Fruit fly (Drosophila melanogaster): ENCODE measurements around the gene sl.
A peak's percentile ranks its signal among the peaks of the same experiment; 100 is the strongest.

The sl gene

dm6 chrX:16368585-16368984 is 18.5 kb downstream of the sl start:
- no peak for TF ChIP-seq CG11504 (tag; optimal IDR thresholded peaks at IDR 0.05)
- peak; percentile 43 for TF ChIP-seq nerfin-2 (GFP tag; IDR thresholded peaks at IDR 0.05; ENCODE audit: partially characterized antibody)
- no peak for TF ChIP-seq disco-r (GFP tag; optimal IDR thresholded peaks at IDR 0.05)
- peak; percentile 50; the same call in 2 of the 3 replicates for TF ChIP-seq CG14860 (GFP tag; IDR thresholded peaks at IDR 0.05; ENCODE audit: partially characterized antibody)
- no peak for TF ChIP-seq CG1832 (GFP tag; optimal IDR thresholded peaks at IDR 0.05)
- no peak for TF ChIP-seq MBD-R2 (GFP tag; IDR thresholded peaks at IDR 0.05)
- peak; percentile 41; the same call in 1 of the 2 replicates for TF ChIP-seq tna (GFP tag; IDR thresholded peaks at IDR 0.05; ENCODE audit: partially characterized antibody)
- TF ChIP-seq CG7963 (GFP tag; IDR thresholded peaks at IDR 0.05; ENCODE audit: partially characterized antibody), result peak; percentile 52; the same call in 2 of the 3 replicates
- no peak for TF ChIP-seq gcm (GFP tag; optimal IDR thresholded peaks at IDR 0.05)
- TF ChIP-seq Scr (GFP tag; IDR thresholded peaks at IDR 0.05; ENCODE audit: partially characterized antibody), result peak; percentile 23
- no peak for TF ChIP-seq CG10565 (GFP tag; optimal IDR thresholded peaks at IDR 0.05)
- TF ChIP-seq HLH4C (GFP tag; IDR thresholded peaks at IDR 0.05; ENCODE audit: partially characterized antibody), result peak; percentile 55; the same call in 2 of the 3 replicates
- peak; percentile 26; the same call in 1 of the 3 replicates for TF ChIP-seq CG16813 (GFP tag; IDR thresholded peaks at IDR 0.05; ENCODE audit: partially characterized antibody)
- peak; percentile 36; the same call in 1 of the 2 replicates for TF ChIP-seq inv (GFP tag; IDR thresholded peaks at IDR 0.05; ENCODE audit: partially characterized antibody)

- TF ChIP-seq Kr (GFP tag; optimal IDR thresholded peaks at IDR 0.05) (no peak), hbn (GFP tag; IDR thresholded peaks at IDR 0.05; ENCODE audit: partially characterized antibody) (no peak), CG3281 (GFP tag; optimal IDR thresholded peaks at IDR 0.05) (peak; percentile 42), D19A (tag; optimal IDR thresholded peaks at IDR 0.05) (peak; percentile 2), CG12155 (GFP tag; optimal IDR thresholded peaks at IDR 0.05) (peak; percentile 2), Sox100B (GFP tag; optimal IDR thresholded peaks at IDR 0.05) (peak; percentile 46), hkb (optimal IDR thresholded peaks at IDR 0.05) (no peak), hkb (GFP tag; IDR thresholded peaks at IDR 0.05) (no peak), Hey (tag; optimal IDR thresholded peaks at IDR 0.05) (no peak), Hsf (GFP tag; optimal IDR thresholded peaks at IDR 0.05) (peak; percentile 14), CG16813 (GFP tag; IDR thresholded peaks at IDR 0.05; ENCODE audit: partially characterized antibody) (no peak), PHDP (tag; optimal IDR thresholded peaks at IDR 0.05) (peak; percentile 20), CG10267 (tag; optimal IDR thresholded peaks at IDR 0.05) (peak; percentile 12), nmo (GFP tag; optimal IDR thresholded peaks at IDR 0.05) (no peak), CG34224 (GFP tag; IDR thresholded peaks at IDR 0.05; ENCODE audit: partially characterized antibody) (no peak), sens (GFP tag) (peak; percentile 69), CG17829 (tag; optimal IDR thresholded peaks at IDR 0.05) (peak; percentile 21), crp (GFP tag; optimal IDR thresholded peaks at IDR 0.05) (peak in 1 of 2 experiments; percentile 5), BtbVII (GFP tag; optimal IDR thresholded peaks at IDR 0.05) (no peak), gem (tag; optimal IDR thresholded peaks at IDR 0.05) (peak; percentile 59), Fer1 (GFP tag; optimal IDR thresholded peaks at IDR 0.05) (no peak), dpn (GFP tag; optimal IDR thresholded peaks at IDR 0.05) (peak in 1 of 2 experiments; percentile 12), CG10979 (tag; optimal IDR thresholded peaks at IDR 0.05) (peak; percentile 10), CG18262 (tag; optimal IDR thresholded peaks at IDR 0.05) (peak; percentile 36), twi (tag; optimal IDR thresholded peaks at IDR 0.05) (no peak), tgo (GFP tag; IDR thresholded peaks at IDR 0.05) (no peak), CG3163 (GFP tag; optimal IDR thresholded peaks at IDR 0.05) (no peak), CG2889 (GFP tag; IDR thresholded peaks at IDR 0.05) (no peak), CG10565 (GFP tag; optimal IDR thresholded peaks at IDR 0.05) (no peak), CG13287 (GFP tag; IDR thresholded peaks at IDR 0.05; ENCODE audit: partially characterized antibody) (no peak), Chrac-16 (GFP tag; optimal IDR thresholded peaks at IDR 0.05) (peak; percentile 14), CG2116 (GFP tag; optimal IDR thresholded peaks at IDR 0.05) (peak; percentile 3), Drgx (GFP tag; IDR thresholded peaks at IDR 0.05) (peak; percentile 52; the same call in 1 of the 2 replicates), Doc2 (GFP tag; IDR thresholded peaks at IDR 0.05) (no peak), lilli (GFP tag; optimal IDR thresholded peaks at IDR 0.05) (peak; percentile 13), Nf-YB (GFP tag; optimal IDR thresholded peaks at IDR 0.05) (no peak)
These were observed 21.8 kb downstream of the sl start for dm6 chrX:16371923-16372322.

All from whole organism, embryonic.